Fruit fly (Drosophila melanogaster): ENCODE results near the gene kuz.

DNA sequence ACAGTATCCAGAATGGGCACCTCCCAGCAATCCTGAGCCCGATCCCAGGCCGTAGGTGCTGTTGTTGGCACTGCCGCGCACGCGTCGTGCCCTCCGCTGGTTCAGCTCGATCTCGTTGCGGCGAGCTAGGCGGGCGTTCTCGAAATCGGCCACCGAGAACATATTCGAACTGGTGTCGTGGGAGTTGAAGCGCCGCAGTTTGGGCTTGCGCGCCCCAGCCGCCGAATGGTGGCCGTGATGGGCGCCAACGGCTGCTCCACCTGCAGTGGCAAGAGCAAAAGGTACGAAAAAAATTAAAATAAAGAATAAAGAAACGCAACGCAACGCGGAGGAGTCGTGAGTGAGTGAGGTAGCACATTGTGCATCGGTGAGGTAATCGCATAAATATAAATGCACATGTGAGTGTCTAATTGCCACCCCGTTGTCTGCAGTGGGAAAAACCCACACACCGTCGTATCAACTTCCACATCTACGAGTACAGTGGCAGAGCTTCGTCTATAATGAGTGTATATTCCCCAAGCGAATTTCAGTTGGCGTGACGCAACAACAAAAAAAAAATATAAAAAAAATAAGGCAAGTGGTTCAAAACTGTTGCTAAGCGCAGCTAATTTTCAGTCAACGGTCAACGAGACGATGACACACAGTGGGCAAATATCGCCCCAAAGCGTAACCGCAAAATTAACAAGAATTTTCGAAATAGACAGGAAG, 40.3 kb upstream of the kuz start:
- no peak for TF ChIP-seq psq (GFP tag; optimal IDR thresholded peaks at IDR 0.05)
- TF ChIP-seq HLH106 (tag; optimal IDR thresholded peaks at IDR 0.05), result no peak
- TF ChIP-seq dmrt93B (GFP tag; optimal IDR thresholded peaks at IDR 0.05), result no peak
- TF ChIP-seq pan (optimal IDR thresholded peaks at IDR 0.05), result no peak
- TF ChIP-seq usp (GFP tag; optimal IDR thresholded peaks at IDR 0.05), result no peak
- no peak for TF ChIP-seq CG32264 (GFP tag; optimal IDR thresholded peaks at IDR 0.05)
- no peak for TF ChIP-seq OdsH (GFP tag; optimal IDR thresholded peaks at IDR 0.05)

Data from whole organism, wandering third instar larva.